Fruit fly (Drosophila melanogaster) whole organism: ENCODE measurements around the gene Trf2.

Source experiments
- EcR ChIP-seq, 2 experiments: fragments of >200 bp; optimal IDR thresholded peaks; 2 replicates each; lab custom pipeline; 2017; ENCODE audit warnings: missing biosample characterization in 2 of 2, missing genetic modification characterization in 2 of 2, missing genetic modification reagents in 2 of 2
- psq ChIP-seq: fragments of >200 bp; optimal IDR thresholded peaks from 2 replicates; lab custom pipeline; 2017
- usp ChIP-seq: fragments of >200 bp; optimal IDR thresholded peaks from 2 replicates; lab custom pipeline; 2017; ENCODE audit warnings: missing biosample characterization, missing genetic modification characterization, mixed read lengths

dm6 chrX:8422643-8423042 lies 13.6 kb downstream of the Trf2 start:
- TF ChIP-seq psq (lab: Kevin White, UChicago) (no peak), usp (GFP tag; lab: Kevin White, UChicago) (no peak), EcR (GFP tag; optimal IDR thresholded peaks at IDR 0.05; lab: Kevin White, UChicago) (no peak)
